Fruit fly (Drosophila melanogaster): ENCODE results near the gene Brf.

Brf gene

DNA sequence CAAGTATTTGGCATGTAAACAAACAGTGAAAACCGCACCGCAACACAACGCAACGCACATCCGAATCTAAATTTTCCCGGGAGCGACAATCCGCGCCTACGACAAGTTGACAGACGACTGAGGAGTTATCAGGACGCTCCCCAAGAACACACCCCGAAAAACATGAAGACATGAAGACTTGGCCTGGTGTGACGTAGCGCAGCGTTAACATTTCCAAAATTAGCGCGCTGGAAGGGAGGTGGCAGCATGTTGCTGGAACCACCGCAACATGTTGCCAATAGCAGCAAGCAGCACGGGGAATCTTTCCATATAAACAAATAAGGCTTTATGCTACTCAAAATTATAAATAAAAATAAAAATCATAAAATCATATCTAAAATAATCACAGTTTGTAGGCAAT, 44.9 kb downstream of the Brf start:
- TF ChIP-seq pan (optimal IDR thresholded peaks at IDR 0.05), result no peak
- TF ChIP-seq psq (optimal IDR thresholded peaks at IDR 0.05), result no peak
- TF ChIP-seq Dll (optimal IDR thresholded peaks at IDR 0.05), result no peak
- no peak for TF ChIP-seq CG8478 (optimal IDR thresholded peaks at IDR 0.05)
- TF ChIP-seq EcR (GFP tag; optimal IDR thresholded peaks at IDR 0.05), result no peak
- TF ChIP-seq usp (GFP tag; optimal IDR thresholded peaks at IDR 0.05), result no peak
